Worm (Caenorhabditis elegans) whole organism, L3 larva: ENCODE results near the gene C39B10.4.

Experiments
- R02D3.7 ChIP-seq: fragments of 150-350 bp; optimal IDR thresholded peaks from 2 replicates; lab custom pipeline; 2014; ENCODE audit warnings: missing biosample characterization, missing genetic modification characterization
- ZK546.5 ChIP-seq: sonication (generic microtip); optimal IDR thresholded peaks from 2 replicates; lab custom pipeline; 2017; ENCODE audit warnings: missing biosample characterization, missing genetic modification characterization
- aly-2 ChIP-seq: fragments of 150-350 bp; optimal IDR thresholded peaks from 2 replicates; lab custom pipeline; 2014; ENCODE audit warnings: missing biosample characterization, missing genetic modification characterization
- ama-1 ChIP-seq: fragments of 150-350 bp; optimal IDR thresholded peaks from 2 replicates; lab custom pipeline; 2018
- ceh-28 ChIP-seq: fragments of 150-350 bp; optimal IDR thresholded peaks from 2 replicates; lab custom pipeline; 2014; ENCODE audit warnings: missing biosample characterization, missing genetic modification reagents, missing genetic modification characterization
- ceh-82 ChIP-seq: fragments of 150-350 bp; optimal IDR thresholded peaks from 2 replicates; lab custom pipeline; 2014; ENCODE audit warnings: missing biosample characterization, missing genetic modification characterization
- egl-27 ChIP-seq: sonication (generic microtip); optimal IDR thresholded peaks from 4 replicates; lab custom pipeline; 2017; ENCODE audit warnings: missing biosample characterization, missing genetic modification reagents, missing genetic modification characterization
- egl-5 ChIP-seq: fragments of 150-350 bp; optimal IDR thresholded peaks from 2 replicates; lab custom pipeline; 2017; ENCODE audit warnings: missing biosample characterization, missing genetic modification reagents, missing genetic modification characterization, inconsistent platforms
- elt-1 ChIP-seq: fragments of 150-350 bp; optimal IDR thresholded peaks from 2 replicates; lab custom pipeline; 2014; ENCODE audit warnings: missing biosample characterization, missing genetic modification characterization
- elt-2 ChIP-seq: sonication (generic microtip); optimal IDR thresholded peaks from 2 replicates; lab custom pipeline; 2016; ENCODE audit warnings: missing genetic modification reagents, mild to moderate bottlenecking, missing genetic modification characterization, missing compliant biosample characterization
- elt-3 ChIP-seq, 3 experiments: fragments of 150-350 bp in 1 of 3; sonication (generic microtip) in 2 of 3; optimal IDR thresholded peaks; 2 replicates in 2 of 3; 4 replicates in 1 of 3; lab custom pipeline; 2014 to 2017; ENCODE audit warnings: missing biosample characterization in 3 of 3, missing genetic modification characterization in 3 of 3
- eor-1 ChIP-seq, 2 experiments: fragments of 150-350 bp; optimal IDR thresholded peaks; 2 replicates each; lab custom pipeline; 2014 to 2018; ENCODE audit warnings: missing biosample characterization in 2 of 2, missing genetic modification characterization in 2 of 2
- fkh-10 ChIP-seq: sonication (generic microtip); optimal IDR thresholded peaks from 2 replicates; lab custom pipeline; 2017; ENCODE audit warnings: missing biosample characterization, missing genetic modification reagents, missing genetic modification characterization
- fkh-2 ChIP-seq: fragments of 150-350 bp; optimal IDR thresholded peaks from 2 replicates; lab custom pipeline; 2014; ENCODE audit warnings: missing biosample characterization, missing genetic modification reagents, missing genetic modification characterization
- jun-1 ChIP-seq: fragments of 150-350 bp; optimal IDR thresholded peaks from 2 replicates; lab custom pipeline; 2014; ENCODE audit warnings: missing biosample characterization, missing genetic modification reagents, missing genetic modification characterization
- lin-15B ChIP-seq: fragments of 150-350 bp; optimal IDR thresholded peaks from 2 replicates; lab custom pipeline; 2014; ENCODE audit warnings: missing biosample characterization, missing genetic modification characterization
- lin-39 ChIP-seq: fragments of 150-350 bp; optimal IDR thresholded peaks from 2 replicates; lab custom pipeline; 2018; ENCODE audit warnings: missing biosample characterization, missing genetic modification reagents, missing genetic modification characterization
- lsy-12 ChIP-seq: sonication (generic microtip); optimal IDR thresholded peaks from 2 replicates; lab custom pipeline; 2016; ENCODE audit warnings: mild to moderate bottlenecking, missing genetic modification characterization, missing compliant biosample characterization
- mml-1 ChIP-seq: fragments of 150-350 bp; sonication (generic microtip); optimal IDR thresholded peaks from 3 replicates; lab custom pipeline; 2014; ENCODE audit warnings: missing biosample characterization, missing genetic modification characterization
- nfya-1 ChIP-seq: sonication (generic microtip); optimal IDR thresholded peaks from 2 replicates; lab custom pipeline; 2017; ENCODE audit warnings: missing genetic modification characterization, mild to moderate bottlenecking, missing compliant biosample characterization, antibody characterized with exemption, moderate library complexity; ENCODE audit not compliant: insufficient read depth
- nhr-11 ChIP-seq: fragments of 150-350 bp; optimal IDR thresholded peaks from 2 replicates; lab custom pipeline; 2014; ENCODE audit warnings: missing biosample characterization, missing genetic modification characterization
- nhr-12 ChIP-seq: fragments of 150-350 bp; optimal IDR thresholded peaks from 2 replicates; lab custom pipeline; 2014; ENCODE audit warnings: missing biosample characterization, missing genetic modification characterization
- nhr-23 ChIP-seq: fragments of 150-350 bp; optimal IDR thresholded peaks from 2 replicates; lab custom pipeline; 2014; ENCODE audit warnings: missing biosample characterization, missing genetic modification reagents, missing genetic modification characterization
- nhr-25 ChIP-seq: sonication (generic microtip); optimal IDR thresholded peaks from 2 replicates; lab custom pipeline; 2017; ENCODE audit warnings: missing biosample characterization, missing genetic modification characterization
- nhr-28 ChIP-seq: fragments of 150-350 bp; optimal IDR thresholded peaks from 2 replicates; lab custom pipeline; 2014; ENCODE audit warnings: missing biosample characterization, missing genetic modification characterization
- nhr-67 ChIP-seq: fragments of 150-350 bp; optimal IDR thresholded peaks from 2 replicates; lab custom pipeline; 2014; ENCODE audit warnings: missing biosample characterization, missing genetic modification characterization
- nhr-76 ChIP-seq: fragments of 150-350 bp; sonication (generic microtip); optimal IDR thresholded peaks from 5 replicates; lab custom pipeline; 2014; ENCODE audit warnings: missing biosample characterization, missing genetic modification characterization
- pha-4 ChIP-seq: fragments of 150-350 bp; optimal IDR thresholded peaks from 2 replicates; lab custom pipeline; 2014; ENCODE audit warnings: missing biosample characterization, missing genetic modification reagents, missing genetic modification characterization
- pqm-1 ChIP-seq: fragments of 150-350 bp; optimal IDR thresholded peaks from 2 replicates; lab custom pipeline; 2017; ENCODE audit warnings: missing biosample characterization, missing genetic modification characterization, inconsistent platforms
- sea-2 ChIP-seq: fragments of 150-350 bp; sonication (generic microtip); optimal IDR thresholded peaks from 4 replicates; lab custom pipeline; 2014; ENCODE audit warnings: missing biosample characterization, missing genetic modification reagents, missing genetic modification characterization
- skn-1 ChIP-seq: fragments of 150-350 bp; optimal IDR thresholded peaks from 2 replicates; lab custom pipeline; 2014; ENCODE audit warnings: missing biosample characterization, missing genetic modification characterization
- snpc-4 ChIP-seq: fragments of 150-350 bp; optimal IDR thresholded peaks from 2 replicates; lab custom pipeline; 2014; ENCODE audit warnings: missing biosample characterization, missing genetic modification characterization
- unc-62 ChIP-seq: fragments of 150-350 bp; sonication (generic microtip); optimal IDR thresholded peaks from 4 replicates; lab custom pipeline; 2014; ENCODE audit warnings: missing biosample characterization, missing genetic modification reagents, missing genetic modification characterization
- zag-1 ChIP-seq: fragments of 150-350 bp; optimal IDR thresholded peaks from 2 replicates; lab custom pipeline; 2014; ENCODE audit warnings: missing biosample characterization, missing genetic modification characterization
- ztf-11 ChIP-seq: fragments of 150-350 bp; optimal IDR thresholded peaks from 2 replicates; lab custom pipeline; 2014; ENCODE audit warnings: missing biosample characterization, missing genetic modification characterization

The C39B10.4 gene

ce11 chrX:10444705-10445104 lies at the start of gene C39B10.4:
TSS of gene C39B10.4 (plus strand) at chrX:10445005.
- TF ChIP-seq lin-15B (tag; lab: Kevin White, UChicago) (no peak), nhr-23 (tag; lab: Kevin White, UChicago) (no peak), aly-2 (no peak), fkh-10 (GFP tag; lab: Kevin White, UChicago) (no peak), elt-3 (tag; optimal IDR thresholded peaks at IDR 0.05; lab: Kevin White, UChicago) (no peak)

- TF ChIP-seq elt-2 (tag; lab: Kevin White, UChicago) (peak; percentile 70), nhr-28 (tag; lab: Kevin White, UChicago) (no peak)
Measured at ce11 chrX:10395177-10395576, 49.6 kb upstream of the C39B10.4 start.

- TF ChIP-seq eor-1 (tag; optimal IDR thresholded peaks at IDR 0.05; lab: Kevin White, UChicago) (no peak), jun-1 (tag; lab: Kevin White, UChicago) (peak; percentile 41), nhr-23 (tag; lab: Kevin White, UChicago) (peak; percentile 30), nhr-67 (no peak), zag-1 (no peak), snpc-4 (tag; lab: Kevin White, UChicago) (no peak), pha-4 (peak; percentile 5), R02D3.7 (tag; lab: Kevin White, UChicago) (no peak), aly-2 (no peak), elt-2 (tag; lab: Kevin White, UChicago) (peak; percentile 9), nhr-25 (tag; lab: Kevin White, UChicago) (no peak), unc-62 (GFP tag; lab: Kevin White, UChicago) (no peak), ZK546.5 (tag; lab: Kevin White, UChicago) (no peak), lsy-12 (tag; lab: Kevin White, UChicago) (peak; percentile 67), nfya-1 (tag; lab: Kevin White, UChicago) (no peak)
Measured at ce11 chrX:10395668-10396067, 49.1 kb upstream of the C39B10.4 start.

ce11 chrX:10396509-10397292 lies 48.1 kb upstream of the C39B10.4 start, which contains the start of gene pkn-1:
TSS of gene pkn-1 (plus strand) at chrX:10397242.
- TF ChIP-seq egl-5 (tag; lab: Kevin White, UChicago) (no peak), egl-27 (no peak), snpc-4 (tag; lab: Kevin White, UChicago) (no peak), elt-2 (tag; lab: Kevin White, UChicago) (peak; percentile 19), mml-1 (no peak), lsy-12 (tag; lab: Kevin White, UChicago) (peak; percentile 4), unc-62 (GFP tag; lab: Kevin White, UChicago) (peak; percentile 45), jun-1 (tag; lab: Kevin White, UChicago) (no peak), nhr-12 (tag; lab: Kevin White, UChicago) (no peak), pqm-1 (tag; lab: Kevin White, UChicago) (no peak), pha-4 (peak; percentile 75), lin-39 (tag; lab: Kevin White, UChicago) (peak; percentile 21)

ce11 chrX:10401118-10401517 lies 43.7 kb upstream of the C39B10.4 start:
- TF ChIP-seq ceh-28 (tag; lab: Kevin White, UChicago) (no peak), elt-3 (tag; optimal IDR thresholded peaks at IDR 0.05; lab: Kevin White, UChicago) (no peak)

ce11 chrX:10404051-10404450 lies 40.8 kb upstream of the C39B10.4 start:
- TF ChIP-seq nhr-12 (tag; lab: Kevin White, UChicago) (no peak), elt-2 (tag; lab: Kevin White, UChicago) (no peak)

- TF ChIP-seq nhr-28 (tag; lab: Kevin White, UChicago) (no peak), ZK546.5 (tag; lab: Kevin White, UChicago) (no peak), nhr-67 (no peak), lsy-12 (tag; lab: Kevin White, UChicago) (no peak), aly-2 (no peak), jun-1 (tag; lab: Kevin White, UChicago) (no peak), skn-1 (no peak), ztf-11 (tag; lab: Kevin White, UChicago) (no peak), nhr-76 (tag; lab: Kevin White, UChicago) (no peak), nhr-11 (tag; lab: Kevin White, UChicago) (no peak), ceh-28 (tag; lab: Kevin White, UChicago) (no peak), pqm-1 (tag; lab: Kevin White, UChicago) (no peak), ceh-82 (tag; lab: Kevin White, UChicago) (no peak), nhr-25 (tag; lab: Kevin White, UChicago) (no peak), elt-1 (tag; lab: Kevin White, UChicago) (no peak), R02D3.7 (tag; lab: Kevin White, UChicago) (no peak), ama-1 (lab: Kevin White, UChicago) (no peak), fkh-2 (tag; lab: Kevin White, UChicago) (no peak), sea-2 (no peak), eor-1 (tag; optimal IDR thresholded peaks at IDR 0.05; lab: Kevin White, UChicago) (no peak)
Measured at ce11 chrX:10406203-10406602, 38.6 kb upstream of the C39B10.4 start, which contains the start of gene gur-3. TSS of gene gur-3 (minus strand) at chrX:10406303.
